Worm (Caenorhabditis elegans) whole organism, late embryonic: Measurements from ENCODE around the gene srx-12.

ENCODE experiments used
- C38D4.7 ChIP-seq: fragments of 200-800 bp; sonication (Bioruptor generic); optimal IDR thresholded peaks from 2 replicates; lab custom pipeline; 2018; ENCODE audit warnings: mild to moderate bottlenecking, missing genetic modification characterization, moderate library complexity, missing compliant biosample characterization
- ahr-1 ChIP-seq: sonication (generic microtip); optimal IDR thresholded peaks from 2 replicates; lab custom pipeline; 2016; ENCODE audit warnings: missing genetic modification characterization, missing compliant biosample characterization
- ceh-14 ChIP-seq: sonication (generic microtip); optimal IDR thresholded peaks from 2 replicates; lab custom pipeline; 2016; ENCODE audit warnings: missing genotype, missing genetic modification characterization, missing compliant biosample characterization
- ceh-18 ChIP-seq: sonication (generic microtip); optimal IDR thresholded peaks from 2 replicates; lab custom pipeline; 2016; ENCODE audit warnings: missing genetic modification characterization, missing compliant biosample characterization
- ceh-19 ChIP-seq: fragments of 200-800 bp; sonication (Bioruptor generic); optimal IDR thresholded peaks from 2 replicates; lab custom pipeline; 2018; ENCODE audit warnings: mild to moderate bottlenecking, missing genetic modification characterization, missing compliant biosample characterization
- ceh-2 ChIP-seq: sonication (generic microtip); optimal IDR thresholded peaks from 2 replicates; lab custom pipeline; 2016; ENCODE audit warnings: missing genotype, missing genetic modification characterization, missing compliant biosample characterization
- ceh-22 ChIP-seq: sonication (generic microtip); optimal IDR thresholded peaks from 2 replicates; lab custom pipeline; 2017; ENCODE audit warnings: missing biosample characterization, missing genetic modification characterization
- ceh-30 ChIP-seq: fragments of 150-350 bp; optimal IDR thresholded peaks from 2 replicates; lab custom pipeline; 2014; ENCODE audit warnings: missing biosample characterization, missing genetic modification characterization
- ceh-31 ChIP-seq: sonication (generic microtip); optimal IDR thresholded peaks from 2 replicates; lab custom pipeline; 2016; ENCODE audit warnings: missing genetic modification characterization, missing compliant biosample characterization
- ceh-34 ChIP-seq: sonication (generic microtip); optimal IDR thresholded peaks from 2 replicates; lab custom pipeline; 2016; ENCODE audit warnings: mild to moderate bottlenecking, missing genetic modification characterization, missing compliant biosample characterization
- ceh-45 ChIP-seq: fragments of 200-800 bp; sonication (Bioruptor generic); IDR thresholded peaks from 2 replicates; pipeline ENCODE4 v1.3.6; 2022; ENCODE audit warnings: missing genetic modification reagents, missing genetic modification characterization, missing compliant biosample characterization
- ceh-48 ChIP-seq: sonication (generic microtip); optimal IDR thresholded peaks from 2 replicates; lab custom pipeline; 2016; ENCODE audit warnings: missing genetic modification characterization, inconsistent platforms, missing compliant biosample characterization
- ceh-9 ChIP-seq: sonication (generic microtip); optimal IDR thresholded peaks from 2 replicates; lab custom pipeline; 2016; ENCODE audit warnings: mild to moderate bottlenecking, missing genetic modification characterization, inconsistent platforms, missing compliant biosample characterization
- dmd-4 ChIP-seq: sonication (generic microtip); optimal IDR thresholded peaks from 2 replicates; lab custom pipeline; 2016; ENCODE audit warnings: borderline replicate concordance, missing genetic modification characterization, missing compliant biosample characterization
- fkh-10 ChIP-seq: fragments of 150-350 bp; optimal IDR thresholded peaks from 2 replicates; lab custom pipeline; 2014; ENCODE audit warnings: missing biosample characterization, missing genetic modification reagents, missing genetic modification characterization
- hlh-15 ChIP-seq: sonication (generic microtip); optimal IDR thresholded peaks from 2 replicates; lab custom pipeline; 2016; ENCODE audit warnings: missing genetic modification characterization, missing compliant biosample characterization
- hlh-30 ChIP-seq: sonication (generic microtip); optimal IDR thresholded peaks from 2 replicates; lab custom pipeline; 2017; ENCODE audit warnings: antibody characterized with exemption, missing genetic modification characterization, missing compliant biosample characterization; ENCODE audit not compliant: insufficient read depth
- hlh-6 ChIP-seq: sonication (generic microtip); optimal IDR thresholded peaks from 2 replicates; lab custom pipeline; 2016; ENCODE audit warnings: missing genotype, missing genetic modification characterization, missing compliant biosample characterization
- hlh-8 ChIP-seq: sonication (generic microtip); optimal IDR thresholded peaks from 2 replicates; lab custom pipeline; 2016; ENCODE audit warnings: missing genotype, missing genetic modification characterization, missing compliant biosample characterization
- lim-6 ChIP-seq: sonication (generic microtip); optimal IDR thresholded peaks from 2 replicates; lab custom pipeline; 2016; ENCODE audit warnings: missing genetic modification characterization, missing compliant biosample characterization
- madf-2 ChIP-seq: sonication (generic microtip); optimal IDR thresholded peaks from 2 replicates; lab custom pipeline; 2017; ENCODE audit warnings: missing genetic modification characterization, missing compliant biosample characterization
- mec-3 ChIP-seq: sonication (generic microtip); optimal IDR thresholded peaks from 2 replicates; lab custom pipeline; 2016; ENCODE audit warnings: borderline replicate concordance, missing genetic modification characterization, missing compliant biosample characterization
- nfya-1 ChIP-seq: sonication (generic microtip); optimal IDR thresholded peaks from 2 replicates; lab custom pipeline; 2017; ENCODE audit warnings: missing genetic modification characterization, mild to moderate bottlenecking, missing compliant biosample characterization, antibody characterized with exemption, moderate library complexity
- nhr-11 ChIP-seq: fragments of 150-350 bp; optimal IDR thresholded peaks from 2 replicates; lab custom pipeline; 2014; ENCODE audit warnings: missing biosample characterization, missing genetic modification characterization
- odd-2 ChIP-seq: sonication (generic microtip); optimal IDR thresholded peaks from 2 replicates; lab custom pipeline; 2017; ENCODE audit warnings: antibody characterized with exemption, mild to moderate bottlenecking, missing genetic modification characterization, missing compliant biosample characterization
- pag-3 ChIP-seq: sonication (generic microtip); optimal IDR thresholded peaks from 2 replicates; lab custom pipeline; 2016; ENCODE audit warnings: missing compliant biosample characterization, missing genetic modification characterization, borderline replicate concordance
- pat-9 ChIP-seq: fragments of 200-800 bp; sonication (Bioruptor generic); optimal IDR thresholded peaks from 2 replicates; lab custom pipeline; 2018; ENCODE audit warnings: mild to moderate bottlenecking, missing genetic modification characterization, moderate library complexity, missing compliant biosample characterization
- pax-1 ChIP-seq: fragments of 150-350 bp; optimal IDR thresholded peaks from 2 replicates; lab custom pipeline; 2014; ENCODE audit warnings: missing biosample characterization, missing genetic modification characterization
- pha-2 ChIP-seq: sonication (generic microtip); optimal IDR thresholded peaks from 2 replicates; lab custom pipeline; 2017; ENCODE audit warnings: mild to moderate bottlenecking, missing genetic modification characterization, missing compliant biosample characterization
- pha-4 ChIP-seq: fragments of 150-350 bp; optimal IDR thresholded peaks from 2 replicates; lab custom pipeline; 2018; ENCODE audit warnings: missing biosample characterization, missing genetic modification reagents, missing genetic modification characterization
- pqm-1 ChIP-seq: sonication (generic microtip); optimal IDR thresholded peaks from 2 replicates; lab custom pipeline; 2016; ENCODE audit warnings: missing genetic modification characterization, missing compliant biosample characterization
- pros-1 ChIP-seq: fragments of 150-350 bp; optimal IDR thresholded peaks from 2 replicates; lab custom pipeline; 2014; ENCODE audit warnings: missing biosample characterization, missing genetic modification reagents, missing genetic modification characterization
- sdc-2 ChIP-seq: sonication (generic microtip); optimal IDR thresholded peaks from 2 replicates; lab custom pipeline; 2016; ENCODE audit warnings: missing genotype, missing genetic modification characterization, missing compliant biosample characterization
- syd-9 ChIP-seq: sonication (generic microtip); optimal IDR thresholded peaks from 2 replicates; lab custom pipeline; 2016; ENCODE audit warnings: mild to moderate bottlenecking, missing genetic modification characterization, moderate library complexity, missing compliant biosample characterization
- tbx-2 ChIP-seq: sonication (generic microtip); optimal IDR thresholded peaks from 2 replicates; lab custom pipeline; 2016; ENCODE audit warnings: missing genetic modification characterization, missing compliant biosample characterization
- tbx-7 ChIP-seq: sonication (generic microtip); optimal IDR thresholded peaks from 2 replicates; lab custom pipeline; 2016; ENCODE audit warnings: missing genotype, missing genetic modification characterization, missing compliant biosample characterization
- ttx-3 ChIP-seq: sonication (generic microtip); optimal IDR thresholded peaks from 2 replicates; lab custom pipeline; 2016; ENCODE audit warnings: missing genetic modification reagents, missing genetic modification characterization, missing compliant biosample characterization
- unc-42 ChIP-seq: sonication (generic microtip); optimal IDR thresholded peaks from 2 replicates; lab custom pipeline; 2016; ENCODE audit warnings: missing genotype, missing genetic modification characterization, missing compliant biosample characterization
- unc-55 ChIP-seq: sonication (generic microtip); optimal IDR thresholded peaks from 2 replicates; lab custom pipeline; 2017; ENCODE audit warnings: missing biosample characterization, missing genetic modification reagents, missing genetic modification characterization
- unc-86 ChIP-seq: sonication (generic microtip); optimal IDR thresholded peaks from 2 replicates; lab custom pipeline; 2016; ENCODE audit warnings: missing genetic modification characterization, missing compliant biosample characterization
- zip-5 ChIP-seq: sonication (generic microtip); optimal IDR thresholded peaks from 2 replicates; lab custom pipeline; 2016; ENCODE audit warnings: missing genetic modification characterization, missing compliant biosample characterization
- ztf-16 ChIP-seq: sonication (generic microtip); optimal IDR thresholded peaks from 2 replicates; lab custom pipeline; 2017; ENCODE audit warnings: missing genetic modification characterization, missing compliant biosample characterization

Gene srx-12

DNA sequence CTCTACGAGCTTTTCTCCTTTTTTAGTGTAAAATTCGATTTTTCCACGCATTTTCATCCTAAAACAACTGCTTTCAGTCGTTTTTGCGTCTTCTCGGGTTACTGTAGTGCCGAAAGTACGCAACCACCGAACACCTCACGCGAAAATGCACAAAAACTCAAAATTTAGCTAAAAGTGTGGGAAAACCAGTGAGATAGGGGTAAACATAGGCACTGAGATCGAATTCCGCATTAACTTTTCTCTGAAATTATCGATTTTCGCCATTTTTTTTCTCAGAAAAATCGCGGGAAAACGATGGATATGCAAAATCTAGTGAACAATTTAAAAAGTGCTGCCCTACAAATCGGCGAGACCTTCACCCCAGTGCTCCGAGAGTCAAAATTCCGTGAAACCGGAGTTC, 35.6 kb upstream of the srx-12 start, which contains the start of gene atg-3:
atg-3 (plus strand) TSS at position 301 of the 400 bp plus-strand sequence.
- no peak for TF ChIP-seq pat-9 (tag; lab: Kevin White, UChicago)
- TF ChIP-seq ceh-48 (tag; lab: Kevin White, UChicago), result no peak
- TF ChIP-seq hlh-6 (tag; lab: Kevin White, UChicago), result no peak
- no peak for TF ChIP-seq ceh-9
- no peak for TF ChIP-seq fkh-10 (GFP tag; lab: Kevin White, UChicago)
- no peak for TF ChIP-seq C38D4.7
- TF ChIP-seq pros-1 (tag; lab: Kevin White, UChicago), result no peak
- TF ChIP-seq dmd-4 (tag; lab: Kevin White, UChicago), result no peak
- no peak for TF ChIP-seq hlh-8 (tag; lab: Kevin White, UChicago)
- no peak for TF ChIP-seq ztf-16 (tag; lab: Kevin White, UChicago)
- TF ChIP-seq tbx-7, result no peak
- TF ChIP-seq ceh-22 (tag; lab: Kevin White, UChicago), result no peak
- TF ChIP-seq pha-4 (tag; lab: Kevin White, UChicago), result no peak

DNA sequence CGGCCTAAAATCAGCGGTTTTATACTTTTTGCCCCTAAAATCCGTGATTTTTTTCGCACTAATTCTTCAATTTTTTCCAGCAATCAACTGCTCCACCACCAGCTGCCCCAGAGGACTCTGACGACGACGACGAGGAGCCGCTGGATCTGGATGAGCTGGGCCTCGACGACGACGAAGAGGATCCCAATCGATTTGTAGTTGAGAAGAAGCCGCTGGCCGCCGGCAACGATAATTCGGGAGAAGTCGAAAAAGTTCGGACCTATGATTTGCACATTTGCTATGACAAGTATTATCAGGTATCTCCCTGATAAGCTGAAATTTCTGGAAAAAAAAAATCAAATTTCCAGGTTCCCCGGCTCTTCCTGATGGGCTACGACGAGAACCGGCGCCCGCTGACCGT, 34.0 kb upstream of the srx-12 start:
- TF ChIP-seq nhr-11 (no peak), unc-42 (tag; lab: Kevin White, UChicago) (no peak), odd-2 (tag; lab: Kevin White, UChicago) (no peak), pqm-1 (tag; lab: Kevin White, UChicago) (no peak), fkh-10 (GFP tag; lab: Kevin White, UChicago) (no peak), ahr-1 (tag; lab: Kevin White, UChicago) (no peak), ceh-45 (GFP tag; lab: Robert Waterston, UW) (no peak), pha-2 (tag; lab: Kevin White, UChicago) (no peak), lim-6 (tag; lab: Kevin White, UChicago) (no peak), pag-3 (tag; lab: Kevin White, UChicago) (no peak), ceh-34 (tag; lab: Kevin White, UChicago) (no peak), C38D4.7 (no peak), unc-86 (no peak), ttx-3 (tag; lab: Kevin White, UChicago) (no peak)

DNA sequence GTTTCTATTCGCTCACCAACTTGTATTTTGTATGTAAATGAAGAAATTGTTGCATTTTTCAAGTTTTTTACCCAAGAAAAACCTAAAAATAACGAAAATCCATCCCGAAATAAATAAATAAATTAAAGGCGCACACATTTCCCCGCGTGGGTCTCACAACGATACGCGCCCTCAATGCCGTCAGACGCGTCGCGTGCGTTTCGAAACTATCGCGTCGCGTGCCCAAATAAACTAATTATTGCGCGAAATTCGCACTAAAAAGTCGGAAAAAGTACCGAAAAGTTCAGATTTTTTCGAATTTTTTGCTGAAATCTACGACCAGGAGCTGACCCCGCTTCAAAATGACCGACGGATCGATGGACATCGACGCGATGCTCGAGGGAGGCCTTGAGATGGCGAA, 33.3 kb upstream of the srx-12 start, which contains the start of gene rbm-39:
rbm-39 (plus strand) TSS at position 178 of the 400 bp plus-strand sequence.
- TF ChIP-seq dmd-4 (tag; lab: Kevin White, UChicago) (no peak), mec-3 (no peak), pha-2 (tag; lab: Kevin White, UChicago) (peak; percentile 11), ceh-19 (GFP tag; lab: Kevin White, UChicago) (no peak), ceh-14 (tag; lab: Kevin White, UChicago) (peak; percentile 43), unc-42 (tag; lab: Kevin White, UChicago) (peak; percentile 99), syd-9 (no peak), madf-2 (tag; lab: Kevin White, UChicago) (peak; percentile 21), ceh-34 (tag; lab: Kevin White, UChicago) (peak; percentile 39), zip-5 (no peak), nfya-1 (tag; lab: Kevin White, UChicago) (peak; percentile 64), ceh-18 (tag; lab: Kevin White, UChicago) (peak; percentile 22), pros-1 (tag; lab: Kevin White, UChicago) (no peak), tbx-2 (tag; lab: Kevin White, UChicago) (peak; percentile 43), ztf-16 (tag; lab: Kevin White, UChicago) (no peak), ceh-2 (tag; lab: Kevin White, UChicago) (peak; percentile 18), ceh-48 (tag; lab: Kevin White, UChicago) (peak; percentile 5), ceh-31 (tag; lab: Kevin White, UChicago) (peak; percentile 55), unc-55 (peak; percentile 49), hlh-15 (tag; lab: Kevin White, UChicago) (no peak), sdc-2 (no peak), ceh-30 (tag; lab: Kevin White, UChicago) (no peak), pax-1 (peak; percentile 40), tbx-7 (no peak), hlh-8 (tag; lab: Kevin White, UChicago) (no peak), hlh-30 (tag; lab: Kevin White, UChicago) (peak; percentile 83), ahr-1 (tag; lab: Kevin White, UChicago) (no peak)
